Fruit fly (Drosophila melanogaster) whole organism, wandering third instar larva: ENCODE data around the gene nrv3.

Experiments
- Abd-B ChIP-seq: fragments of >200 bp; optimal IDR thresholded peaks from 2 replicates; lab custom pipeline; 2017; ENCODE audit warnings: missing biosample characterization, missing genetic modification characterization
- CG32264 ChIP-seq: fragments of 200-800 bp; sonication (Bioruptor generic); optimal IDR thresholded peaks from 2 replicates; lab custom pipeline; 2016; ENCODE audit warnings: missing biosample characterization, missing genetic modification characterization
- CrebA ChIP-seq: fragments of 200-800 bp; sonication (Bioruptor generic); optimal IDR thresholded peaks from 2 replicates; lab custom pipeline; 2016; ENCODE audit warnings: missing biosample characterization, mild to moderate bottlenecking, missing genetic modification characterization, borderline replicate concordance
- Dif ChIP-seq: fragments of 200-275, 200-300 bp; sonication (Bioruptor generic); optimal IDR thresholded peaks from 2 replicates; lab custom pipeline; 2018; ENCODE audit warnings: missing biosample characterization, missing genetic modification characterization; ENCODE audit not compliant: partially characterized antibody
- HLH106 ChIP-seq: fragments of 200-800 bp; optimal IDR thresholded peaks from 3 replicates; lab custom pipeline; 2019; ENCODE audit warnings: missing biosample characterization, mild to moderate bottlenecking, missing genetic modification characterization, moderate library complexity
- Hnf4 ChIP-seq: fragments of 200-800 bp; sonication (Bioruptor generic); optimal IDR thresholded peaks from 2 replicates; lab custom pipeline; 2016; ENCODE audit warnings: missing biosample characterization, mild to moderate bottlenecking, missing genetic modification characterization
- Hr78 ChIP-seq: fragments of >200 bp; optimal IDR thresholded peaks from 2 replicates; lab custom pipeline; 2017; ENCODE audit warnings: missing biosample characterization, missing genetic modification characterization
- Hr83 ChIP-seq: fragments of 200-300 bp; sonication (Bioruptor generic); optimal IDR thresholded peaks from 2 replicates; lab custom pipeline; 2016; ENCODE audit warnings: missing biosample characterization, mild to moderate bottlenecking, missing genetic modification characterization, moderate library complexity; ENCODE audit not compliant: poor library complexity, severe bottlenecking
- Myc ChIP-seq: fragments of >200 bp; optimal IDR thresholded peaks from 2 replicates; lab custom pipeline; 2017
- OdsH ChIP-seq: fragments of 200-800 bp; sonication (Bioruptor generic); optimal IDR thresholded peaks from 2 replicates; lab custom pipeline; 2016; ENCODE audit warnings: missing biosample characterization, mild to moderate bottlenecking, missing genetic modification characterization
- Rel ChIP-seq, 2 experiments: fragments of 200-800 bp; sonication (Bioruptor generic) in 1 of 2; optimal IDR thresholded peaks; 2 replicates in 1 of 2; 3 replicates in 1 of 2; lab custom pipeline; 2016 to 2019; ENCODE audit warnings: mild to moderate bottlenecking in 2 of 2, missing biosample characterization in 2 of 2, missing genetic modification characterization in 2 of 2, moderate library complexity in 1 of 2
- Sp1 ChIP-seq: fragments of 200-800 bp; sonication (Bioruptor generic); optimal IDR thresholded peaks from 3 replicates; lab custom pipeline; 2019; ENCODE audit warnings: missing biosample characterization, mild to moderate bottlenecking, missing genetic modification characterization, moderate library complexity
- Vsx2 ChIP-seq: fragments of 200-300, 225-300 bp; sonication (Bioruptor generic); optimal IDR thresholded peaks from 2 replicates; lab custom pipeline; 2018; ENCODE audit warnings: missing biosample characterization, missing genetic modification characterization; ENCODE audit not compliant: partially characterized antibody
- br ChIP-seq: fragments of 200-800 bp; sonication (Bioruptor generic); optimal IDR thresholded peaks from 2 replicates; lab custom pipeline; 2016; ENCODE audit warnings: missing biosample characterization, missing genetic modification characterization
- brk ChIP-seq: fragments of 200-800 bp; sonication (Bioruptor generic); optimal IDR thresholded peaks from 2 replicates; lab custom pipeline; 2016; ENCODE audit warnings: missing biosample characterization, mild to moderate bottlenecking, missing genetic modification characterization
- dl ChIP-seq, 2 experiments: fragments of 175-275, 200-275 bp in 1 of 2; fragments of 200-275 bp in 1 of 2; sonication (Bioruptor generic); optimal IDR thresholded peaks; lab custom pipeline; 2018; ENCODE audit warnings: mild to moderate bottlenecking in 2 of 2, missing biosample characterization in 2 of 2, missing genetic modification characterization in 2 of 2, moderate library complexity in 2 of 2; ENCODE audit not compliant: partially characterized antibody in 2 of 2, insufficient read depth in 1 of 2
- dmrt93B ChIP-seq: fragments of 200-800 bp; sonication (Bioruptor generic); optimal IDR thresholded peaks from 2 replicates; lab custom pipeline; 2018; ENCODE audit warnings: missing biosample characterization, mild to moderate bottlenecking, missing genetic modification characterization
- dsf ChIP-seq: sonication (Bioruptor generic); optimal IDR thresholded peaks from 2 replicates; lab custom pipeline; 2016; ENCODE audit warnings: missing biosample characterization, missing genetic modification characterization, borderline replicate concordance
- ey ChIP-seq: fragments of 200-800 bp; sonication (Bioruptor generic); optimal IDR thresholded peaks from 2 replicates; lab custom pipeline; 2016; ENCODE audit warnings: missing biosample characterization, missing genetic modification characterization
- foxo ChIP-seq, 2 experiments: fragments of 200-800 bp; sonication (Bioruptor generic); optimal IDR thresholded peaks; 2 replicates in 1 of 2; 3 replicates in 1 of 2; lab custom pipeline; 2016 to 2017; ENCODE audit warnings: missing biosample characterization in 2 of 2, missing genetic modification characterization in 2 of 2
- fru ChIP-seq: fragments of 200-800 bp; sonication (Bioruptor generic); optimal IDR thresholded peaks from 3 replicates; lab custom pipeline; 2016; ENCODE audit warnings: missing biosample characterization, mild to moderate bottlenecking, missing genetic modification characterization
- h ChIP-seq: fragments of 200-800 bp; sonication (Bioruptor generic); optimal IDR thresholded peaks from 3 replicates; lab custom pipeline; 2016; ENCODE audit warnings: missing biosample characterization, mild to moderate bottlenecking, missing genetic modification characterization
- jim ChIP-seq: fragments of 175-275, 200-325 bp; sonication (Bioruptor generic); optimal IDR thresholded peaks from 2 replicates; lab custom pipeline; 2016; ENCODE audit warnings: missing biosample characterization, mild to moderate bottlenecking, missing genetic modification characterization
- lola ChIP-seq: fragments of >200 bp; optimal IDR thresholded peaks from 2 replicates; lab custom pipeline; 2017; ENCODE audit warnings: missing biosample characterization, missing genetic modification characterization
- pan ChIP-seq: fragments of >200 bp; optimal IDR thresholded peaks from 2 replicates; lab custom pipeline; 2017
- psq ChIP-seq: fragments of 200-800 bp; sonication (Bioruptor generic); optimal IDR thresholded peaks from 3 replicates; lab custom pipeline; 2017; ENCODE audit warnings: missing biosample characterization, mild to moderate bottlenecking, missing genetic modification characterization, moderate library complexity
- rgr ChIP-seq: fragments of 200-800 bp; sonication (Bioruptor generic); optimal IDR thresholded peaks from 3 replicates; lab custom pipeline; 2016; ENCODE audit warnings: missing biosample characterization, mild to moderate bottlenecking, missing genetic modification characterization
- sv ChIP-seq: fragments of 200-800 bp; sonication (Bioruptor generic); optimal IDR thresholded peaks from 3 replicates; lab custom pipeline; 2016; ENCODE audit warnings: missing biosample characterization, missing genetic modification characterization
- woc ChIP-seq: sonication (Bioruptor generic); optimal IDR thresholded peaks from 2 replicates; lab custom pipeline; 2016; ENCODE audit warnings: missing biosample characterization, mild to moderate bottlenecking, missing genetic modification characterization

nrv3 gene

dm6 chr2L:21344203-21344753 lies 35.5 kb upstream of the nrv3 start, which contains the start of gene Tsp39D (continued):
- no peak for TF ChIP-seq dl (GFP tag; optimal IDR thresholded peaks at IDR 0.05; lab: Kevin White, UChicago; ENCODE audit: insufficient read depth in 1 of 2, partially characterized antibody in 2 of 2)

dm6 chr2L:21360916-21361315 lies 18.9 kb upstream of the nrv3 start, which contains the start of gene dtr:
Gene dtr, plus strand, starts transcription at chr2L:21361216.
- no peak for TF ChIP-seq Hr78 (GFP tag; lab: Kevin White, UChicago)
- TF ChIP-seq, all 38 proteins: peak for 0

- no peak for TF ChIP-seq lola (GFP tag; lab: Kevin White, UChicago)
- TF ChIP-seq CG32264 (GFP tag; lab: Kevin White, UChicago): no peak
- TF ChIP-seq foxo (GFP tag; optimal IDR thresholded peaks at IDR 0.05; lab: Kevin White, UChicago): no peak
- TF ChIP-seq woc (GFP tag; lab: Kevin White, UChicago): no peak
- no peak for TF ChIP-seq Abd-B (GFP tag; lab: Kevin White, UChicago)
- no peak for TF ChIP-seq dmrt93B
- no peak for TF ChIP-seq sv (GFP tag; lab: Kevin White, UChicago)
- TF ChIP-seq ey: no peak
- no peak for TF ChIP-seq OdsH (GFP tag; lab: Kevin White, UChicago)
Measured at dm6 chr2L:21367296-21367695, 12.5 kb upstream of the nrv3 start.

dm6 chr2L:21369606-21370005 lies 10.2 kb upstream of the nrv3 start, which contains the start of gene Gr39b:
Gene Gr39b, minus strand, starts transcription at chr2L:21369706.
- no peak for TF ChIP-seq Dif
- no peak for TF ChIP-seq Hr78 (GFP tag; lab: Kevin White, UChicago)
- TF ChIP-seq h: no peak
- TF ChIP-seq sv (GFP tag; lab: Kevin White, UChicago): no peak
- no peak for TF ChIP-seq Myc
- no peak for TF ChIP-seq fru (GFP tag; lab: Kevin White, UChicago)
- TF ChIP-seq rgr (GFP tag; lab: Kevin White, UChicago): no peak
- TF ChIP-seq Vsx2 (GFP tag; lab: Kevin White, UChicago): no peak
- TF ChIP-seq dmrt93B: no peak
- TF ChIP-seq brk: no peak
- no peak for TF ChIP-seq ey

- peak; percentile 47 for TF ChIP-seq HLH106 (tag; lab: Kevin White, UChicago)
- no peak for TF ChIP-seq pan (lab: Kevin White, UChicago)
- peak; percentile 74 for TF ChIP-seq fru (GFP tag; lab: Kevin White, UChicago)
- TF ChIP-seq woc (GFP tag; lab: Kevin White, UChicago): peak; percentile 25
- TF ChIP-seq OdsH (GFP tag; lab: Kevin White, UChicago): peak; percentile 58
- peak; percentile 19 for TF ChIP-seq sv (GFP tag; lab: Kevin White, UChicago)
- no peak for TF ChIP-seq jim
- TF ChIP-seq h: peak; percentile 85
- peak; percentile 6 for TF ChIP-seq Rel (GFP tag; optimal IDR thresholded peaks at IDR 0.05; lab: Kevin White, UChicago)
- TF ChIP-seq Rel (tag; optimal IDR thresholded peaks at IDR 0.05; lab: Kevin White, UChicago): peak; percentile 96
- TF ChIP-seq br (GFP tag; lab: Kevin White, UChicago): peak; percentile 84
- peak; percentile 20 for TF ChIP-seq CG32264 (GFP tag; lab: Kevin White, UChicago)
- TF ChIP-seq Hr83: no peak
- TF ChIP-seq foxo (GFP tag; optimal IDR thresholded peaks at IDR 0.05; lab: Kevin White, UChicago): peak; percentile 19 to 68
- TF ChIP-seq dsf (GFP tag; lab: Kevin White, UChicago): no peak
- no peak for TF ChIP-seq dl (GFP tag; optimal IDR thresholded peaks at IDR 0.05; lab: Kevin White, UChicago; ENCODE audit: insufficient read depth in 1 of 2, partially characterized antibody in 2 of 2)
- peak; percentile 64 for TF ChIP-seq Hnf4
- peak; percentile 60 for TF ChIP-seq CrebA
- TF ChIP-seq ey: peak; percentile 75
- no peak for TF ChIP-seq Sp1 (GFP tag; lab: Kevin White, UChicago)
- peak; percentile 9 for TF ChIP-seq psq
- TF ChIP-seq Dif: no peak
- TF ChIP-seq Vsx2 (GFP tag; lab: Kevin White, UChicago): no peak
- TF ChIP-seq brk: peak; percentile 31
- TF ChIP-seq rgr (GFP tag; lab: Kevin White, UChicago): peak; percentile 72
Measured at dm6 chr2L:21370886-21371285, 8.9 kb upstream of the nrv3 start, which contains the start of gene CG8665. Gene CG8665, plus strand, starts transcription at chr2L:21371227.
